Worm (Caenorhabditis elegans) whole organism, midembryonic: ENCODE measurements around the gene ZC15.3.

Experiments used
- T22C8.4 ChIP-seq: fragments of 200-800 bp; sonication (Bioruptor generic); IDR thresholded peaks from 2 replicates; pipeline ENCODE4 v1.3.6; 2022; ENCODE audit warnings: missing genetic modification characterization, missing compliant biosample characterization
- cog-1 ChIP-seq: sonication (generic microtip); optimal IDR thresholded peaks from 2 replicates; lab custom pipeline; 2016; ENCODE audit warnings: missing genetic modification characterization, missing compliant biosample characterization
- flt-1 ChIP-seq: fragments of 200-800 bp; sonication (Bioruptor generic); IDR thresholded peaks from 2 replicates; pipeline ENCODE4 v1.3.6; 2022; ENCODE audit warnings: missing genetic modification characterization, missing compliant biosample characterization
- klf-2 ChIP-seq: fragments of 200-800 bp; sonication (Bioruptor generic); conservative IDR thresholded peaks from 2 replicates; pipeline ENCODE4 v1.3.6; 2022; ENCODE audit warnings: missing genetic modification reagents, missing genetic modification characterization, missing compliant biosample characterization
- ref-1 ChIP-seq: fragments of 200-800 bp; sonication (Bioruptor generic); conservative IDR thresholded peaks from 2 replicates; pipeline ENCODE4 v1.3.6; 2022; ENCODE audit warnings: missing genetic modification reagents, missing genetic modification characterization, missing compliant biosample characterization
- ztf-23 ChIP-seq: fragments of 200-800 bp; sonication (Bioruptor generic); IDR thresholded peaks from 2 replicates; pipeline ENCODE4 v1.3.6; 2022; ENCODE audit warnings: missing genetic modification reagents, missing genetic modification characterization, missing compliant biosample characterization

DNA sequence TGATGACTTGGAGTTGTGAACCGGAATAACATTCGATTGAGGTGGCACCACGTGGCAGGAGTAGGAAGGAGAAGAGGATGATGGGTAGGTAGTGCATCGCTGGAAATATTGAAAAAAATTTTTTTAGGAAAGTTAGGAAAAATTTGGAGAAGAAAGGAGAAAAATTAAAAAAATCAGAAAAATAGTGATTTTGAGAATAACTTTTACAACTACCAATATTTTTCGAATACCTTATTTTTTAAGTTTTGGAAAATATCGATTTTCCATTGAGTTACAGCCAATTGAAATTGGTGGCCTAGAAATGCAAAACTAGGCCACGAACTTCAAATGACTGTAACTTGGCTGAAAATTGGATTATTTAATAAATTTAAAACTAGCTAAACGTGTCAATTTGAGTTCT, 31.9 kb downstream of the ZC15.3 start, which contains the start of gene Y38H6A.5:
- TF ChIP-seq flt-1 (GFP tag; lab: Robert Waterston, UW) = no peak
- TF ChIP-seq ztf-23 (GFP tag; lab: Robert Waterston, UW) = no peak
- TF ChIP-seq cog-1 (tag; lab: Kevin White, UChicago) = no peak
- no peak for TF ChIP-seq T22C8.4 (GFP tag; lab: Robert Waterston, UW)
- TF ChIP-seq ref-1 = no peak
- TF ChIP-seq klf-2 (GFP tag; lab: Robert Waterston, UW) = no peak
